Fruit fly (Drosophila melanogaster): ENCODE measurements around the gene crp.

Gene crp

dm6 chr2L:16299466-16300311 lies 12.2 kb upstream of the crp start, which contains the start of the genes heix and CG17328 (continued):
- TF ChIP-seq Fer1 (GFP tag; optimal IDR thresholded peaks at IDR 0.05) (peak; percentile 55), bbx (GFP tag; IDR thresholded peaks at IDR 0.05; ENCODE audit: partially characterized antibody) (peak; percentile 27; the same call in 1 of the 2 replicates), Oaz (GFP tag; IDR thresholded peaks at IDR 0.05) (peak; percentile 17; the same call in 1 of the 2 replicates), vfl (GFP tag; optimal IDR thresholded peaks at IDR 0.05) (no peak), CG6854 (GFP tag; optimal IDR thresholded peaks at IDR 0.05) (peak; percentile 26), Opbp (GFP tag; IDR thresholded peaks at IDR 0.05; ENCODE audit: partially characterized antibody) (0 out of 3 replicates have a peak, but pooled peaks have one; percentile 24), CG3847 (GFP tag; IDR thresholded peaks at IDR 0.05) (peak; percentile 69; the same call in 1 of the 2 replicates), aop (GFP tag; IDR thresholded peaks at IDR 0.05) (no peak), zfh1 (GFP tag; IDR thresholded peaks at IDR 0.05) (peak; percentile 74), CG34422 (GFP tag; IDR thresholded peaks at IDR 0.05) (peak; percentile 60), Jarid2 (GFP tag; optimal IDR thresholded peaks at IDR 0.05) (no peak), vnd (GFP tag; IDR thresholded peaks at IDR 0.05; ENCODE audit: partially characterized antibody) (no peak), CG8290 (GFP tag; optimal IDR thresholded peaks at IDR 0.05) (peak; percentile 36), CG8290 (tag; optimal IDR thresholded peaks at IDR 0.05) (peak in 1 of 2 experiments; percentile 2), CG31224 (GFP tag; IDR thresholded peaks at IDR 0.05) (peak; percentile 44; the same call in 1 of the 2 replicates), tll (GFP tag; optimal IDR thresholded peaks at IDR 0.05) (peak in 1 of 2 experiments; percentile 50), toy (GFP tag; IDR thresholded peaks at IDR 0.05) (no peak), psq (GFP tag; optimal IDR thresholded peaks at IDR 0.05) (no peak), Hmx (GFP tag; optimal IDR thresholded peaks at IDR 0.05) (peak; percentile 62), Trl (optimal IDR thresholded peaks at IDR 0.05) (peak; percentile 88 to 89), Trl (GFP tag; optimal IDR thresholded peaks at IDR 0.05) (peak; percentile 48), Elba2 (GFP tag; optimal IDR thresholded peaks at IDR 0.05) (no peak), CG3726 (GFP tag; IDR thresholded peaks at IDR 0.05) (no peak), pita (GFP tag; optimal IDR thresholded peaks at IDR 0.05) (no peak), gcm (GFP tag; optimal IDR thresholded peaks at IDR 0.05) (peak; percentile 30), CG15073 (GFP tag; optimal IDR thresholded peaks at IDR 0.05) (no peak), caup (GFP tag; optimal IDR thresholded peaks at IDR 0.05; ENCODE audit: severe bottlenecking) (peak; percentile 64), row (GFP tag; IDR thresholded peaks at IDR 0.05) (peak; percentile 89), org-1 (GFP tag; optimal IDR thresholded peaks at IDR 0.05) (peak; percentile 20), Sry-β (GFP tag; optimal IDR thresholded peaks at IDR 0.05) (no peak), klu (GFP tag; IDR thresholded peaks at IDR 0.05) (no peak; the same call in 1 of the 2 replicates), hth (optimal IDR thresholded peaks at IDR 0.05) (no peak), ara (GFP tag; IDR thresholded peaks at IDR 0.05) (peak; percentile 48; the same call in 1 of the 2 replicates), cas (GFP tag; IDR thresholded peaks at IDR 0.05) (no peak), D (optimal IDR thresholded peaks at IDR 0.05) (no peak), D (GFP tag; optimal IDR thresholded peaks at IDR 0.05) (peak; percentile 50), CG18599 (GFP tag; optimal IDR thresholded peaks at IDR 0.05) (peak; percentile 72), Awh (GFP tag; IDR thresholded peaks at IDR 0.05) (0 out of 2 replicates have a peak, but pooled peaks have one; percentile 12), gt (GFP tag; IDR thresholded peaks at IDR 0.05) (no peak), Hand (GFP tag; optimal IDR thresholded peaks at IDR 0.05) (no peak), CG6272 (GFP tag; IDR thresholded peaks at IDR 0.05) (no peak; the same call in none of the 2 replicates), Atf6 (GFP tag; IDR thresholded peaks at IDR 0.05) (peak; percentile 43; the same call in 1 of the 2 replicates), kni (GFP tag; optimal IDR thresholded peaks at IDR 0.05) (no peak), Gug (GFP tag; IDR thresholded peaks at IDR 0.05) (peak; percentile 68; the same call in 2 of the 4 replicates), CG1647 (GFP tag; optimal IDR thresholded peaks at IDR 0.05) (no peak), CG1529 (GFP tag; optimal IDR thresholded peaks at IDR 0.05) (peak; percentile 100), gem (tag; optimal IDR thresholded peaks at IDR 0.05) (no peak), CG8944 (GFP tag; optimal IDR thresholded peaks at IDR 0.05) (peak; percentile 57), CG17568 (GFP tag; optimal IDR thresholded peaks at IDR 0.05) (peak; percentile 42), her (GFP tag; optimal IDR thresholded peaks at IDR 0.05) (no peak)

Measured in whole organism, embryonic.